Worm (Caenorhabditis elegans) whole organism, L4 larva: Measurements from ENCODE around the gene F58E6.13.

Source experiments
- F10B5.3 ChIP-seq: sonication (generic microtip); optimal IDR thresholded peaks from 2 replicates; lab custom pipeline; 2016; ENCODE audit warnings: mild to moderate bottlenecking, missing genetic modification characterization, missing compliant biosample characterization
- R02D3.7 ChIP-seq: fragments of 150-350 bp; sonication (generic microtip); optimal IDR thresholded peaks from 3 replicates; lab custom pipeline; 2014; ENCODE audit warnings: missing biosample characterization, missing genetic modification characterization
- T20F7.1 ChIP-seq: fragments of 200-800 bp; sonication (Bioruptor generic); optimal IDR thresholded peaks from 2 replicates; lab custom pipeline; 2018; ENCODE audit warnings: mild to moderate bottlenecking, missing genetic modification characterization, missing compliant biosample characterization
- T26A8.4 ChIP-seq: fragments of 200-800 bp; sonication (Bioruptor generic); IDR thresholded peaks from 2 replicates; pipeline ENCODE4 v1.3.6; 2022; ENCODE audit warnings: missing genetic modification characterization, missing compliant biosample characterization
- Y105C5A.15 ChIP-seq: fragments of 200-800 bp; sonication (Bioruptor generic); IDR thresholded peaks from 2 replicates; pipeline ENCODE4 v1.3.6; 2022; ENCODE audit warnings: missing genetic modification characterization, missing compliant biosample characterization
- Y5F2A.4 ChIP-seq: fragments of 200-800 bp; sonication (Bioruptor generic); optimal IDR thresholded peaks from 2 replicates; lab custom pipeline; 2018; ENCODE audit warnings: mild to moderate bottlenecking, missing genetic modification characterization, missing compliant biosample characterization
- ZK337.2 ChIP-seq: fragments of 200-800 bp; sonication (Bioruptor generic); IDR thresholded peaks from 2 replicates; pipeline ENCODE4 v1.3.6; 2022; ENCODE audit warnings: missing genetic modification reagents, missing genetic modification characterization, missing compliant biosample characterization
- aha-1 ChIP-seq: fragments of 150-350 bp; peaks from one replicate; lab custom pipeline; 2014; ENCODE audit warnings: missing biosample characterization, missing genetic modification characterization
- aly-2 ChIP-seq: sonication (generic microtip); optimal IDR thresholded peaks from 2 replicates; lab custom pipeline; 2018; ENCODE audit warnings: missing biosample characterization, missing genetic modification characterization
- ama-1 ChIP-seq: fragments of 150-350 bp; optimal IDR thresholded peaks from 2 replicates; lab custom pipeline; 2014; ENCODE audit warnings: inconsistent platforms, mixed read lengths
- daf-12 ChIP-seq: fragments of 150-350 bp; optimal IDR thresholded peaks from 2 replicates; lab custom pipeline; 2014; ENCODE audit warnings: missing biosample characterization, missing genetic modification reagents, missing genetic modification characterization
- daf-16 ChIP-seq, 3 experiments: sonication (generic microtip); optimal IDR thresholded peaks; 2 replicates each; lab custom pipeline; 2016 to 2017; ENCODE audit warnings: missing genetic modification characterization in 3 of 3, missing genetic modification reagents in 3 of 3, mild to moderate bottlenecking in 2 of 3, missing compliant biosample characterization in 2 of 3, missing biosample characterization in 1 of 3, moderate library complexity in 1 of 3
- daf-19 ChIP-seq: fragments of 200-800 bp; sonication (Bioruptor generic); conservative IDR thresholded peaks from 2 replicates; pipeline ENCODE4 v1.3.6; 2022; ENCODE audit warnings: missing genetic modification characterization, missing compliant biosample characterization
- daf-8 ChIP-seq: fragments of 200-800 bp; sonication (Bioruptor generic); IDR thresholded peaks from 2 replicates; pipeline ENCODE4 v1.3.6; 2022; ENCODE audit warnings: missing genetic modification characterization, missing compliant biosample characterization
- dmd-8 ChIP-seq: fragments of 200-800 bp; sonication (Bioruptor generic); IDR thresholded peaks from 2 replicates; pipeline ENCODE4 v1.3.6; 2022; ENCODE audit warnings: missing genetic modification characterization, missing compliant biosample characterization
- egl-27 ChIP-seq: sonication (generic microtip); optimal IDR thresholded peaks from 3 replicates; lab custom pipeline; 2017; ENCODE audit warnings: missing biosample characterization, missing genetic modification reagents, missing genetic modification characterization
- egl-43 ChIP-seq: fragments of 200-800 bp; sonication (Bioruptor generic); IDR thresholded peaks from 2 replicates; pipeline ENCODE4 v1.3.6; 2022; ENCODE audit warnings: missing genetic modification reagents, missing genetic modification characterization, missing compliant biosample characterization
- fos-1 ChIP-seq: fragments of 150-350 bp; optimal IDR thresholded peaks from 2 replicates; lab custom pipeline; 2014; ENCODE audit warnings: missing biosample characterization, missing genetic modification characterization
- hmg-1.1 ChIP-seq: fragments of 200-800 bp; sonication (Bioruptor generic); IDR thresholded peaks from 2 replicates; pipeline ENCODE4 v1.3.6; 2022; ENCODE audit warnings: missing genetic modification reagents, missing genetic modification characterization, missing compliant biosample characterization
- jun-1 ChIP-seq: fragments of 150-350 bp; optimal IDR thresholded peaks from 2 replicates; lab custom pipeline; 2014; ENCODE audit warnings: missing biosample characterization, missing genetic modification reagents, missing genetic modification characterization
- lim-7 ChIP-seq: fragments of 200-800 bp; sonication (Bioruptor generic); IDR thresholded peaks from 2 replicates; pipeline ENCODE4 v1.3.6; 2022; ENCODE audit warnings: missing genetic modification characterization, missing compliant biosample characterization
- lin-1 ChIP-seq: fragments of 200-800 bp; sonication (Bioruptor generic); IDR thresholded peaks from 2 replicates; pipeline ENCODE4 v1.3.6; 2022; ENCODE audit warnings: missing genetic modification reagents, missing genetic modification characterization, missing compliant biosample characterization
- lin-15B ChIP-seq: fragments of 150-350 bp; sonication (generic microtip); optimal IDR thresholded peaks from 3 replicates; lab custom pipeline; 2014; ENCODE audit warnings: missing biosample characterization, missing genetic modification characterization
- lin-38 ChIP-seq: fragments of 200-800 bp; sonication (Bioruptor generic); IDR thresholded peaks from 2 replicates; pipeline ENCODE4 v1.3.6; 2022; ENCODE audit warnings: missing genetic modification reagents, missing genetic modification characterization, missing compliant biosample characterization
- lir-3 ChIP-seq: sonication (generic microtip); optimal IDR thresholded peaks from 2 replicates; lab custom pipeline; 2016; ENCODE audit warnings: mild to moderate bottlenecking, missing genetic modification characterization, missing compliant biosample characterization
- lsy-2 ChIP-seq, 2 experiments: fragments of 150-350 bp in 1 of 2; sonication (generic microtip) in 1 of 2; optimal IDR thresholded peaks; 2 replicates each; lab custom pipeline; 2014 to 2017; ENCODE audit warnings: missing biosample characterization in 2 of 2, missing genetic modification characterization in 2 of 2
- mdl-1 ChIP-seq, 2 experiments: fragments of 150-350 bp in 1 of 2; sonication (generic microtip) in 1 of 2; optimal IDR thresholded peaks; 2 replicates each; lab custom pipeline; 2014 to 2017; ENCODE audit warnings: missing biosample characterization in 2 of 2, missing genetic modification characterization in 2 of 2
- mdt-29 ChIP-seq: fragments of 200-800 bp; sonication (Bioruptor generic); IDR thresholded peaks from 2 replicates; pipeline ENCODE4 v1.3.6; 2022; ENCODE audit warnings: missing genetic modification reagents, missing genetic modification characterization, missing compliant biosample characterization
- mep-1 ChIP-seq: fragments of 150-350 bp; sonication (generic microtip); optimal IDR thresholded peaks from 3 replicates; lab custom pipeline; 2014; ENCODE audit warnings: missing biosample characterization, missing genetic modification characterization
- mes-2 ChIP-seq: sonication (generic microtip); optimal IDR thresholded peaks from 2 replicates; lab custom pipeline; 2016; ENCODE audit warnings: missing genotype, mild to moderate bottlenecking, missing genetic modification characterization, missing compliant biosample characterization; ENCODE audit not compliant: poor library complexity, severe bottlenecking
- mxl-2 ChIP-seq: fragments of 200-800 bp; sonication (Bioruptor generic); conservative IDR thresholded peaks from 2 replicates; pipeline ENCODE4 v1.3.6; 2022; ENCODE audit warnings: missing genetic modification reagents, missing genetic modification characterization, missing compliant biosample characterization
- mxl-3 ChIP-seq: fragments of 200-800 bp; sonication (Bioruptor generic); optimal IDR thresholded peaks from 2 replicates; lab custom pipeline; 2018; ENCODE audit warnings: mild to moderate bottlenecking, missing genetic modification characterization, missing compliant biosample characterization
- nhr-10 ChIP-seq: fragments of 150-350 bp; optimal IDR thresholded peaks from 2 replicates; lab custom pipeline; 2014; ENCODE audit warnings: missing biosample characterization, missing genetic modification characterization
- nhr-28 ChIP-seq: fragments of 150-350 bp; optimal IDR thresholded peaks from 2 replicates; lab custom pipeline; 2014; ENCODE audit warnings: missing biosample characterization, missing genetic modification characterization
- nhr-41 ChIP-seq: fragments of 200-800 bp; sonication (Bioruptor generic); IDR thresholded peaks from 2 replicates; pipeline ENCODE4 v1.3.6; 2022; ENCODE audit warnings: missing genetic modification reagents, missing genetic modification characterization, missing compliant biosample characterization
- nhr-42 ChIP-seq: fragments of 200-800 bp; sonication (Bioruptor generic); IDR thresholded peaks from 2 replicates; pipeline ENCODE4 v1.3.6; 2022; ENCODE audit warnings: missing genetic modification characterization, missing compliant biosample characterization
- nhr-6 ChIP-seq: fragments of 150-350 bp; optimal IDR thresholded peaks from 2 replicates; lab custom pipeline; 2014; ENCODE audit warnings: missing biosample characterization, missing genetic modification characterization
- rbr-2 ChIP-seq: sonication (generic microtip); optimal IDR thresholded peaks from 2 replicates; lab custom pipeline; 2016; ENCODE audit warnings: missing genotype, missing genetic modification characterization, missing compliant biosample characterization
- saeg-2 ChIP-seq: fragments of 200-800 bp; sonication (Bioruptor generic); IDR thresholded peaks from 2 replicates; pipeline ENCODE4 v1.3.6; 2022; ENCODE audit warnings: missing genetic modification reagents, missing genetic modification characterization, missing compliant biosample characterization
- snpc-1.2 ChIP-seq: fragments of 200-800 bp; sonication (Bioruptor generic); IDR thresholded peaks from 2 replicates; pipeline ENCODE4 v1.3.6; 2022; ENCODE audit warnings: missing genetic modification reagents, missing genetic modification characterization, missing compliant biosample characterization
- snpc-4 ChIP-seq: fragments of 150-350 bp; optimal IDR thresholded peaks from 2 replicates; lab custom pipeline; 2014; ENCODE audit warnings: missing biosample characterization, missing genetic modification characterization
- spr-1 ChIP-seq: sonication (generic microtip); optimal IDR thresholded peaks from 2 replicates; lab custom pipeline; 2016; ENCODE audit warnings: mild to moderate bottlenecking, missing genetic modification characterization, missing compliant biosample characterization
- tag-97 ChIP-seq: fragments of 200-800 bp; sonication (Bioruptor generic); IDR thresholded peaks from 2 replicates; pipeline ENCODE4 v1.3.6; 2022; ENCODE audit warnings: missing genetic modification characterization, missing compliant biosample characterization
- unc-62 ChIP-seq, 3 experiments: fragments of 150-350 bp in 1 of 3; sonication (generic microtip); optimal IDR thresholded peaks in 2 of 3; peaks in 1 of 3; 1 replicate in 1 of 3; 2 replicates in 2 of 3; lab custom pipeline; 2014 to 2017; ENCODE audit warnings: missing biosample characterization in 3 of 3, missing genetic modification characterization in 3 of 3, missing genetic modification reagents in 3 of 3, missing genotype in 1 of 3
- vab-7 ChIP-seq: fragments of 200-800 bp; sonication (Bioruptor generic); IDR thresholded peaks from 2 replicates; pipeline ENCODE4 v1.3.6; 2022; ENCODE audit warnings: missing genetic modification reagents, missing genetic modification characterization, missing compliant biosample characterization
- zfp-2 ChIP-seq: sonication (generic microtip); optimal IDR thresholded peaks from 2 replicates; lab custom pipeline; 2016; ENCODE audit warnings: mild to moderate bottlenecking, missing genetic modification characterization, missing compliant biosample characterization
- zip-11 ChIP-seq: fragments of 200-800 bp; sonication (Bioruptor generic); IDR thresholded peaks from 2 replicates; pipeline ENCODE4 v1.3.6; 2022; ENCODE audit warnings: missing genetic modification characterization, missing compliant biosample characterization
- zip-2 ChIP-seq: fragments of 150-350 bp; optimal IDR thresholded peaks from 2 replicates; lab custom pipeline; 2014; ENCODE audit warnings: missing biosample characterization, missing genetic modification characterization
- ztf-11 ChIP-seq: fragments of 150-350 bp; optimal IDR thresholded peaks from 2 replicates; lab custom pipeline; 2014; ENCODE audit warnings: missing biosample characterization, missing genetic modification characterization
- ztf-7 ChIP-seq: fragments of 150-350 bp; optimal IDR thresholded peaks from 2 replicates; lab custom pipeline; 2014; ENCODE audit warnings: missing biosample characterization, missing genetic modification characterization

F58E6.13 gene

DNA sequence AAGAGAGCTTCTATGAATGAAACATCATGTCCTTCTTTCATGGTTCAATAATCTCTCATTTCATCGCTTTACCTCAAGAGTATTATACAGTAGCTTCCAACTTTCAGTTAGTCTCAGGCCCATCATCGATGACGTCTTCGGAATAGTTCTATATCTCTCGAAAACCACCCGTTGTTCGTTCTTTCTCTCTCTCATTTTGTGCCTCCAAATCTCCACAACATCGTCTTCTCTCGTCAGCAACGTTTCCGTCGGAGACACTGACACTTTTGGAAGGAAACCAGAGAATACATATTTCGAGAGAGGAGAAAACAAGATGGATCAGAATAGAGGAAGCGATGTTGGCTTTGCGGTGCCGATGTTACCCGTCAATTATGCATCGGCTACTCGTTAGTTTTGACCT is 13.2 kb upstream of the F58E6.13 start:
- TF ChIP-seq unc-62 (GFP tag; optimal IDR thresholded peaks at IDR 0.05 in 1 of 2; lab: Kevin White, UChicago) (peak in 1 of 2 experiments; percentile 78), unc-62 (tag; optimal IDR thresholded peaks at IDR 0.05; lab: Kevin White, UChicago) (no peak), aha-1 (tag; lab: Kevin White, UChicago) (peak; percentile 80), T20F7.1 (no peak), mxl-3 (GFP tag; lab: Kevin White, UChicago) (no peak), T26A8.4 (no peak), mdl-1 (tag; optimal IDR thresholded peaks at IDR 0.05; lab: Kevin White, UChicago) (no peak), zfp-2 (tag; lab: Kevin White, UChicago) (no peak), vab-7 (GFP tag; lab: Robert Waterston, UW) (peak; percentile 66; the same call in 1 of the 2 replicates), egl-43 (GFP tag; lab: Robert Waterston, UW) (peak; percentile 70), mep-1 (no peak), Y5F2A.4 (GFP tag; lab: Kevin White, UChicago) (peak; percentile 41), R02D3.7 (tag; lab: Kevin White, UChicago) (no peak), saeg-2 (GFP tag; lab: Robert Waterston, UW) (0 out of 2 replicates have a peak, but pooled peaks have one; percentile 17), zip-11 (GFP tag; lab: Robert Waterston, UW) (no peak), nhr-6 (tag; lab: Kevin White, UChicago) (no peak), mes-2 (tag; lab: Kevin White, UChicago) (peak; percentile 47), ZK337.2 (GFP tag; lab: Robert Waterston, UW) (no peak), lim-7 (GFP tag; lab: Robert Waterston, UW) (0 out of 2 replicates have a peak, but pooled peaks have one; percentile 5), daf-16 (GFP tag; optimal IDR thresholded peaks at IDR 0.05; lab: Kevin White, UChicago) (no peak), daf-16 (tag; optimal IDR thresholded peaks at IDR 0.05; lab: Kevin White, UChicago) (no peak), zip-2 (no peak), lin-1 (GFP tag; lab: Robert Waterston, UW) (no peak), Y105C5A.15 (GFP tag; lab: Robert Waterston, UW) (0 out of 2 replicates have a peak, but pooled peaks have one; percentile 3), ama-1 (lab: Kevin White, UChicago) (peak; percentile 43), snpc-4 (no peak), dmd-8 (GFP tag; lab: Robert Waterston, UW) (peak; percentile 49; the same call in 1 of the 2 replicates), rbr-2 (tag; lab: Kevin White, UChicago) (no peak), spr-1 (no peak), lsy-2 (tag; optimal IDR thresholded peaks at IDR 0.05; lab: Kevin White, UChicago) (peak; percentile 33 to 35), mdt-29 (peak; percentile 54), lir-3 (no peak)
- TF ChIP-seq, all 104 proteins: peak for 13

DNA sequence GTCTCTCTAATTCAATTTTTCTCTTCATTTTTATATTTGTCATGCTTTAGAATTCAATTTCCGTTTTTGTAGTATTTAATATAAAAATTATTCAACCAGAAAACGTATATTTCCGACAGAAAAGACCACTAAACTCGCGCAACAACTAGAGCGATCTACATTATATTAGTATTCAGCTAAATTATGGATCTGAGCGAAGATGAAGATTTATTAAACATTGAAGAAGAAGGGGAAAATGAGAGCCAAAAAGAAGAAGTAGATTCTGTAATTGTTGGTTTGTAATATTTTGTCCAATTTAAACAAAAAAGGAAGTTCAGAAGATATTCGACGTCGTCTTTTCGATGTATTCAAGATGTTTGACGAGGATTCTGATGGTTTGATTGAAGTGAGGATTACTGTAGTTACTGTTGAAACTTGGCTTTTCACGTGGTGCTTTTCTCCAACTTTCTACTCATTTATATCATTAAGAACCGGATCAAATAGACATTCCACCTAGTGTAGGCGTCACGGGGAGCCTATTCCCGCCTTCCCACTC is 11.0 kb upstream of the F58E6.13 start, which contains the start of gene cal-7:
cal-7 (plus strand) TSS at position 184 of the 535 bp plus-strand sequence.
- TF ChIP-seq ztf-7 (tag; lab: Kevin White, UChicago): no peak
- no peak for TF ChIP-seq daf-8 (GFP tag; lab: Robert Waterston, UW)
- no peak for TF ChIP-seq tag-97
- no peak for TF ChIP-seq egl-27 (tag; lab: Kevin White, UChicago)
- TF ChIP-seq nhr-28: no peak
- TF ChIP-seq lin-38 (GFP tag; lab: Robert Waterston, UW): 0 out of 2 replicates have a peak, but pooled peaks have one; percentile 20
- no peak for TF ChIP-seq jun-1 (tag; lab: Kevin White, UChicago)
- no peak for TF ChIP-seq F10B5.3 (tag; lab: Kevin White, UChicago)
- TF ChIP-seq zip-2: no peak
- TF ChIP-seq lin-15B (tag; lab: Kevin White, UChicago): no peak
- TF ChIP-seq ztf-11 (tag; lab: Kevin White, UChicago): no peak
- TF ChIP-seq nhr-41 (GFP tag; lab: Robert Waterston, UW): no peak
- no peak for TF ChIP-seq zfp-2 (tag; lab: Kevin White, UChicago)
- no peak for TF ChIP-seq nhr-10
- no peak for TF ChIP-seq mxl-2
- TF ChIP-seq snpc-1.2: no peak
- TF ChIP-seq fos-1 (tag; lab: Kevin White, UChicago): no peak
- no peak for TF ChIP-seq nhr-6 (tag; lab: Kevin White, UChicago)
- peak; percentile 33; the same call in 1 of the 2 replicates for TF ChIP-seq hmg-1.1
- no peak for TF ChIP-seq daf-19 (GFP tag; lab: Robert Waterston, UW)
- TF ChIP-seq unc-62 (GFP tag; optimal IDR thresholded peaks at IDR 0.05 in 1 of 2; lab: Kevin White, UChicago): no peak
- TF ChIP-seq unc-62 (tag; optimal IDR thresholded peaks at IDR 0.05; lab: Kevin White, UChicago): no peak
- no peak for TF ChIP-seq daf-12 (tag; lab: Kevin White, UChicago)
- no peak for TF ChIP-seq aly-2 (tag; lab: Kevin White, UChicago)
- peak; percentile 59; the same call in 1 of the 2 replicates for TF ChIP-seq nhr-42
- TF ChIP-seq spr-1: no peak
- no peak for TF ChIP-seq egl-43 (GFP tag; lab: Robert Waterston, UW)
- no peak for TF ChIP-seq vab-7 (GFP tag; lab: Robert Waterston, UW)
